Fruit fly (Drosophila melanogaster): ENCODE data around the gene Mnt.

Gene Mnt

DNA sequence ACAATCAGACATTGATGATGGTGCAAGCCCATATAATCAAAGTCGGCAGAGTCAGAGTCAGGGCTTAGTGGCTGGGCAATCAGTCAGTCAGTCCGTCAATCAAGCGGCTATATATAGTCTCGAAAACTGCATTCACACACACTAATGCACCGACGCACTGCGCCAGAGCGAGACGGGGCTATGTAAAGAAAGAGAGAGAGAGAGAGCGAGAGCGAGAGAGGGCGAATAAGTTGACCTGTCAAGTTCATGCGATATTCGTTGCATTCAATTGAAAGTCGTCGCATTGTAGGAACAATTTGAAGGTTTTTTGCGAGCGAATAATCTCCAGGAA is 10.8 kb downstream of the Mnt start:
- TF ChIP-seq CG17801 (GFP tag; optimal IDR thresholded peaks at IDR 0.05; ENCODE audit: partially characterized antibody) = no peak

DNA sequence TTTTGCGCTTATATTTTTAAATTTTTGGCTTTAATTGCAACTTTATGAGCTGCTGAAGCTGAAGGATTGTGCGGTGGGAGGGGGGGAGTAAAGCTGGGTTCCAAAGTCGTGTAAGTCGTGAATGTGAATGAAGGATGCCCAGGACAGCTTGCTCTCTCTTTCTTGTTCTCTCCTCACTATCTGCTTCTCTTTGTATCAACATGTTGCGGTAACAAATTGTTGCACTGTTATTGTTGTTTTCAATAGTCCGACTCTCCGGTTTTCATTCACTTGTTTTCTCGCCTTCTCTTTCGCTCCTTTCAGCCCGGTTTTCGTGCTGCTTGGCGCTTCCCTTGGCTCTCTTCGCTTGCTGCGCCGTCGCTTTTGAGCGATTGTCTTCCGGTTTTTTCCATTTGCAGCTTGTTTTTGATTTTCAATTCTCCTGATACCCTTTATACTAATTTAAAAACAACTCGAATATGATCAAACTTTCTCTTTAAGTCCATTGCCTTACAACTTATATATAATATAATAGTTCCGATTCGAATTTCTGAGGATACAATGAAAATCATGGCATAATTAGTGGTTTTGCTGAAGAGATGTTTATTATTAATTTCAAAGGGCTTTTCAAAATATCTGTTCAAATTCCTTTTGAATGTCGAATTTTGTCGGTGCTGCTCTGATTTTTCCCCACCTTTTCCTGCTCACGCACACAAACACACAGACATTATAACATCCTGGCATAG is 13.4 kb downstream of the Mnt start:
- TF ChIP-seq CG17801 (GFP tag; optimal IDR thresholded peaks at IDR 0.05; ENCODE audit: partially characterized antibody) = no peak

- TF ChIP-seq CG17801 (GFP tag; optimal IDR thresholded peaks at IDR 0.05; ENCODE audit: partially characterized antibody) = no peak
These were observed 13.9 kb downstream of the Mnt start for dm6 chrX:3685534-3685922.

- peak; percentile 93 for TF ChIP-seq CG17801 (GFP tag; optimal IDR thresholded peaks at IDR 0.05; ENCODE audit: partially characterized antibody)
These were observed 15.1 kb downstream of the Mnt start for dm6 chrX:3686469-3687410.

DNA sequence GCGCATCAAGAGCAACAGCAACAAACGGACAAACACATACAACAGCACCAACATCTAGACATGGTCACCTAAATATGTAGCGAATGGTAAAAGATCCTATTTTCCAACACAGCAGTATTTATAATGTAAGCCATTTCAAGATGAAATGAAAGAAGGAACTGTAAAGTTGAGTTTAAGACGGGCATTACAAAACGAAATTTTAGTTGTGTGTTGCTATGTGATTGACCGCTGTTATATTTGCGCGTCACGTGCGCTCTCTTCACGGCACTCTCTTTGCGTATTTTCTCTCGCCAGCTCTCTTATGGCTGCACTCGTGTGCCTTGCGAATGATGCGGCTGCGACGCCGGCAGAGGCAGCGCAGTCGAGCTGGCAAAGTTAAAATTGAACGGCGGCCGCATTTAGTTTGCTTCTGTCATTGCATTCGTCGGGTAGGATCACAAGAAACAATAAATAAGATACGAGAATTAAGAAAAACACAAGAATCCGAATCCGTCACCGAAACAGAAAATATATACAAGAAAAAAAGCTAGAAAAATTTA is 16.3 kb downstream of the Mnt start:
- no peak for TF ChIP-seq CG17801 (GFP tag; optimal IDR thresholded peaks at IDR 0.05; ENCODE audit: partially characterized antibody)

dm6 chrX:3688576-3688975 is 17.0 kb downstream of the Mnt start:
- no peak for TF ChIP-seq CG17801 (GFP tag; optimal IDR thresholded peaks at IDR 0.05; ENCODE audit: partially characterized antibody)

dm6 chrX:3689079-3689478 is 17.5 kb downstream of the Mnt start:
- peak; percentile 85 for TF ChIP-seq CG17801 (GFP tag; optimal IDR thresholded peaks at IDR 0.05; ENCODE audit: partially characterized antibody)

DNA sequence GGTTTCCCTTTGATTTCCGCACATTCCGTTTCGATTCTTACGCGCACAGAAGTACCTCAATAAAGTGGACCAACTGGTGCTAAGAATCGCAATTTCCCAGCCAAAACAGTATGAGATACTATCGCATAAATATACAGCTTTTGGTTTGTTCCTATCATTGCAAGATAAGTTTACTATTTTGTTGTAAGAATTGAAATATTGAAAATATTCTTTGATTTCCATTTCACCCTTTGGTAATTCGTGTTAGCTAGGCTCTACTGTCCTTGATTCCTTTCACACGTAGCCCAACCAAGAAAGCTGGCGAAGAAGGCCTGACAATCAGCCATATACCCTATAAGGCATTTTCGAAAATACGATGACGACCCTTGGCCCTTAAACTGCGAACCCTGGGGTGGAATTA is 19.0 kb downstream of the Mnt start:
- no peak for TF ChIP-seq CG17801 (GFP tag; optimal IDR thresholded peaks at IDR 0.05; ENCODE audit: partially characterized antibody)

DNA sequence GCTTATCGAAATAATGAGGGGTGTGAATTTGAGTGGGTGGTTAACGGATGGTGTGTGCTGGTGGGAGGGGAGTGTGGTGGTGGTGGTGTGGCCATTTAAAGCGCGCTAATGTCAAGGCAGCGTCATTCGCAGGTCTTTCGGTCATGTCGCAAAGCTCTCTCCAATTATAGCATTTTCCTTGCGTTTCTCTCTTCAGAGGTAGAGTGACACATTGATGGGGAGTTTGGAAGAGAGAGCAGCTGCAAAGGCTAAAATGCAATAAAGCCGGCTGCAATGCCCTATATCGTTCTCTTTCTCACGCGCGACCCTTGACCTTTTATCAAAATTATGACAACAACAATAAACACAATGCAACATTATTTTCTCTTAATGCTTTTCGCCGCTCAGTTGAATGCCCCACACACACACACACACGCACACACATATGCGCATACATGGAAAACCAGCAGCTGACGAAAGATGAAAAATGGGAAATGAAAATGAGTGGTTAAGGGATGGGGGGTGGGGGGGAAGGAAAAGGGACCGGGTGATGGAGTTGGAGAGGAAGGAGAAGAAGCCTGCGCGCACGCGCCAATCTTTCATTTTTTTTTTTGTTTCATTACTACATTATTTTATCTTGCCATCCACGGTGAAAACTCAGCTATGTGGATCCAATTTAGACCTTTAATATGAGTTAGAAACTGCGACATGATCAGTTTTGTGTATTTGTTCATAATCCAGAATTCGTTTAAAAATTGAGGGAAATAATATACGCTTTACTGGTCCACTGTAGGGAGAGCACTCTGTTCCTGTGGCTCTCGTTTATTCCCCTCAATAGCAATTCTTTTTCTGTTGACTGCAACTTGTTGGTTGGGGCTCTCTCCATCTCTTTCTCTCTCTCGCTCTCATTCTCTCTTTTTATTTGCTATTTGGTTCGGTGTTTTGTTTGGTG is 20.3 kb downstream of the Mnt start:
- TF ChIP-seq CG17801 (GFP tag; optimal IDR thresholded peaks at IDR 0.05; ENCODE audit: partially characterized antibody) = peak; percentile 71

- peak; percentile 52 for TF ChIP-seq CG17801 (GFP tag; optimal IDR thresholded peaks at IDR 0.05; ENCODE audit: partially characterized antibody)
These were observed 22.6 kb downstream of the Mnt start for dm6 chrX:3693989-3694769.

DNA sequence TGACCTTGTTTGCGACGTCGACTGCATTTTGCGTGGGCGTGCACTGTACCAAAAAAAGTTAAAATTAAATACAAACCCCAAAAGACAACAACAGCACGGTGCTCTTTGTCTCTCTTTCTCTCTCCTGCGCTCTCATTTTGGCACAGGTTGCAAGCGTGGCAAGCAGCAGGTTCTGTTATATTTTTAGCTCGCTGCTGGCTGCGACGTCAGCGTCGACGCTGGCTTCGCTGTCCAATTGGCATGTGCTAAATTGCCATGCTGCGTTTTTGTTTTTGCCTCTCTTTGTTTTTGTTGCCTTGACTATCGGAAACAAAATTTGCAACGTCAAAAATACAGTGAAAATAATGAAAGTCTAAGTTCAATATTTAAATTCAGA is 23.2 kb downstream of the Mnt start:
- no peak for TF ChIP-seq CG17801 (GFP tag; optimal IDR thresholded peaks at IDR 0.05; ENCODE audit: partially characterized antibody)

DNA sequence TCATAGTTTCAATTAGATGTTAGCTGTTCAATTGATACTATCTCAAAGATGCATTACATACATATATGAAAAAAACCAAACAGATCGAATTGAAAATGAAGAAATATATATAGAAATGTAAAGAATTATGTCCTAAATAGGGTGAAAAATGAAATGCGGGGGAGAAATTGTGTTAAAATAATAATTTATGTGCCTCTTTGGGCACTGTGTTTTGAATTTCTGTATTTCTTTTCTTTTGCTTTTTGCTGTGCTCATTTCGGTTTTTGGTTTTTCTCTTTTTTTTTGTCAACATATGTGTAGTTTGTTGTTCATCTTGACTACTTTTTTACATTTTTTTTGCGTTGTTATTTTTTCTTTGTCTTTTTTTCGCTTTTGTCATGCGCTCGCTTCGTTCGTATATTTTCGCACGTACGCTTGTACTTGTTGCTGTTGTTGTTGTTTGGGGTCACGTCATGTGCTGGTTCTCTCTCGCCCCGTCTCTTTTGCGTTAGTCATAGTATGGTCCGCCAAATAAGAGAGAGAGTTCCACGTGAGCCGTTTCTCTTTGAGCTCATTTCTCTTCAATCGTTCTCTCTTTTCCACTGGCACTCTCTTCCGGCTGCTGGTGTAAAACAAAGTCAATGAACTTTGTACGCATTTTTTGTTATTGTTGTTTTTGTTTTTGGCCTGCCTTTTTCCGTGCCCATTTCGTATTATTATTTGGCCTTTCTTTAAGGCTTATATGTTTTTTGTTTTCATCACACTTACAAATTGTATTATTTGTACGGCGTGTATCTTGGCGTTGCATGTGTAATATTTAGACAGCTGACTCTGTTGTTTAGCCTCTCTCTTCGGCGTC is 23.8 kb downstream of the Mnt start:
- peak; percentile 98 for TF ChIP-seq CG17801 (GFP tag; optimal IDR thresholded peaks at IDR 0.05; ENCODE audit: partially characterized antibody)

DNA sequence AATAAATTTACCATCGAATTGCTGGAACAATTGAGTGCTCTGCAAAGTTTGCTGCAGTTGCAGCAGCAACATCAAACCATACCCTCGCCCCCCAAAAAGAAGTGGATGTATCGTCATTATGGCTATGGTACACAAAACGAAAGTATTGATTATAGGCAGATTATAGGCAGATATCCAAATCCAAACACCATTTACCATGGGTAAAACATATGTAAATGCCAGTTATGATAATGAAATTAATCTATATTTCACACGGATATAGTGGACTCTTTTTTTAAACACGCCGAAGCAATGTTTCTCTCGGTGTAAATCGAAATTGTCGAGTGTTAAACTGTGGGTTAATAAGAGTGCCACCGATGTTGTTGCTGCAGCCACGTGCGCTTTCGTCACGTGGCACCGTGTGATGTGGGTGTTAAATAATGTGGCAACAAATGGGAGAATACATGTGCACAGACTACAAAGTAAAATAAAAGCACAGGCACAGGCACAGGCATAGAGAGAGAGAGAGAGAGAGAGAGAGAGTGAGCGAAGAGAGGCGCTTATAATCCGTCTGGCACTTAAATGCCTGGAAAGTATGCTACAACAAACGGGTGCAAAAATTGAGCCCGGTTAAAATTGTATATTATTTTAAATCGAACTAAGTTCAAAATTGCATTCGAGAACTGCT is 25.1 kb downstream of the Mnt start:
- no peak for TF ChIP-seq CG17801 (GFP tag; optimal IDR thresholded peaks at IDR 0.05; ENCODE audit: partially characterized antibody)
